Fruit fly (Drosophila melanogaster) whole organism, wandering third instar larva: Measurements from ENCODE around the gene Spec2.

Source experiments
- CG32264 ChIP-seq: fragments of 200-800 bp; sonication (Bioruptor generic); optimal IDR thresholded peaks from 2 replicates; lab custom pipeline; 2016; ENCODE audit warnings: missing biosample characterization, missing genetic modification characterization
- N ChIP-seq: fragments of >200 bp; optimal IDR thresholded peaks from 2 replicates; lab custom pipeline; 2018; ENCODE audit warnings: missing biosample characterization, missing external identifiers, missing genetic modification characterization
- OdsH ChIP-seq: fragments of 200-800 bp; sonication (Bioruptor generic); optimal IDR thresholded peaks from 2 replicates; lab custom pipeline; 2016; ENCODE audit warnings: missing biosample characterization, mild to moderate bottlenecking, missing genetic modification characterization
- fru ChIP-seq: fragments of 200-800 bp; sonication (Bioruptor generic); optimal IDR thresholded peaks from 3 replicates; lab custom pipeline; 2016; ENCODE audit warnings: missing biosample characterization, mild to moderate bottlenecking, missing genetic modification characterization
- pan ChIP-seq: fragments of >200 bp; optimal IDR thresholded peaks from 2 replicates; lab custom pipeline; 2017
- sv ChIP-seq: fragments of 200-800 bp; sonication (Bioruptor generic); optimal IDR thresholded peaks from 3 replicates; lab custom pipeline; 2016; ENCODE audit warnings: missing biosample characterization, missing genetic modification characterization
- usp ChIP-seq: fragments of >200 bp; optimal IDR thresholded peaks from 2 replicates; lab custom pipeline; 2017; ENCODE audit warnings: missing biosample characterization, missing genetic modification characterization

- no peak for TF ChIP-seq usp (GFP tag; lab: Kevin White, UChicago)
- no peak for TF ChIP-seq sv (GFP tag; lab: Kevin White, UChicago)
- TF ChIP-seq pan (lab: Kevin White, UChicago), result no peak
- peak; percentile 41 for TF ChIP-seq fru (GFP tag; lab: Kevin White, UChicago)
- no peak for TF ChIP-seq N (GFP tag; lab: Kevin White, UChicago)
- TF ChIP-seq OdsH, result peak; percentile 23
- no peak for TF ChIP-seq CG32264 (GFP tag; lab: Kevin White, UChicago)
These were observed 48.8 kb upstream of the Spec2 start for dm6 chr3R:5672658-5673217.
